Worm (Caenorhabditis elegans) whole organism, L1 larva: ENCODE measurements around the gene srlf-11.

Experiments
- elt-2 ChIP-seq: sonication (generic microtip); optimal IDR thresholded peaks from 2 replicates; lab custom pipeline; 2016; ENCODE audit warnings: missing genetic modification characterization, mild to moderate bottlenecking, inconsistent platforms, missing compliant biosample characterization, missing genetic modification reagents
- elt-3 ChIP-seq, 6 experiments: fragments of 150-350 bp in 1 of 6; sonication (generic microtip); optimal IDR thresholded peaks; 2 replicates each; lab custom pipeline; 2017 to 2018; ENCODE audit warnings: missing biosample characterization in 6 of 6, missing genetic modification characterization in 6 of 6, inconsistent platforms in 1 of 6
- irx-1 ChIP-seq: sonication (generic microtip); optimal IDR thresholded peaks from 2 replicates; lab custom pipeline; 2016; ENCODE audit warnings: missing genetic modification characterization, missing compliant biosample characterization
- nhr-90 ChIP-seq: sonication (generic microtip); optimal IDR thresholded peaks from 2 replicates; lab custom pipeline; 2016; ENCODE audit warnings: mild to moderate bottlenecking, missing genetic modification characterization, missing compliant biosample characterization; ENCODE audit not compliant: poor library complexity
- rnt-1 ChIP-seq: sonication (generic microtip); optimal IDR thresholded peaks from 2 replicates; lab custom pipeline; 2016; ENCODE audit warnings: mild to moderate bottlenecking, missing genetic modification characterization, moderate library complexity, missing compliant biosample characterization
- unc-62 ChIP-seq: fragments of 150-350 bp; optimal IDR thresholded peaks from 2 replicates; lab custom pipeline; 2014; ENCODE audit warnings: missing biosample characterization, missing genetic modification reagents, missing genetic modification characterization

- TF ChIP-seq elt-3 (tag; optimal IDR thresholded peaks at IDR 0.05; lab: Kevin White, UChicago) (no peak), rnt-1 (no peak), irx-1 (no peak), nhr-90 (tag; lab: Kevin White, UChicago) (no peak), elt-2 (tag; lab: Kevin White, UChicago) (no peak), unc-62 (no peak)
Observed at ce11 chrIV:10884263-10884662, 1.6 kb downstream of the srlf-11 start, which contains the start of gene F13E9.5.
